Fruit fly (Drosophila melanogaster): ENCODE results near the gene Oga.

dm6 chr3R:21205680-21206326 lies 13.1 kb upstream of the Oga start:
- TF ChIP-seq CG7101 (tag; optimal IDR thresholded peaks at IDR 0.05): no peak
- TF ChIP-seq Hr96 (GFP tag; optimal IDR thresholded peaks at IDR 0.05): no peak
- no peak for TF ChIP-seq CG11617 (GFP tag; optimal IDR thresholded peaks at IDR 0.05)
- TF ChIP-seq CG5204 (GFP tag; optimal IDR thresholded peaks at IDR 0.05): no peak
- TF ChIP-seq Mnt (GFP tag; optimal IDR thresholded peaks at IDR 0.05): no peak
- no peak for TF ChIP-seq toe (GFP tag; optimal IDR thresholded peaks at IDR 0.05)
- TF ChIP-seq CG14711 (tag; optimal IDR thresholded peaks at IDR 0.05): no peak
- no peak for TF ChIP-seq Clk (GFP tag; optimal IDR thresholded peaks at IDR 0.05)
- TF ChIP-seq kay (GFP tag; ENCODE audit: borderline replicate concordance): no peak
- TF ChIP-seq ovo (GFP tag; optimal IDR thresholded peaks at IDR 0.05): no peak

All from whole organism, adult.